Fruit fly (Drosophila melanogaster): ENCODE results near the gene mew.
"Not testable (repeated sequence)": the region's sequence is repeated elsewhere in the genome, so short reads cannot be mapped to it uniquely, and the experiment has no call there.

dm6 chrX:13177720-13178119 is 80.6 kb downstream of the mew start, which contains the start of gene CG32640:
- TF ChIP-seq Xbp1 (GFP tag; optimal IDR thresholded peaks at IDR 0.05); mam (GFP tag; optimal IDR thresholded peaks at IDR 0.05); Mad (GFP tag; optimal IDR thresholded peaks at IDR 0.05); rib (GFP tag; IDR thresholded peaks at IDR 0.05); Trl (optimal IDR thresholded peaks at IDR 0.05); Trl (GFP tag; optimal IDR thresholded peaks at IDR 0.05): not testable (repeated sequence)
